Worm (Caenorhabditis elegans) whole organism, midembryonic: ENCODE results near the gene gop-2.

ENCODE experiments used
- ztf-23 ChIP-seq: fragments of 200-800 bp; sonication (Bioruptor generic); IDR thresholded peaks from 2 replicates; pipeline ENCODE4 v1.3.6; 2022; ENCODE audit warnings: missing genetic modification reagents, missing genetic modification characterization, missing compliant biosample characterization
- ztf-29 ChIP-seq: fragments of 200-800 bp; sonication (Bioruptor generic); IDR thresholded peaks from 2 replicates; pipeline ENCODE4 v1.3.6; 2022; ENCODE audit warnings: missing genetic modification reagents, missing genetic modification characterization, missing compliant biosample characterization

DNA sequence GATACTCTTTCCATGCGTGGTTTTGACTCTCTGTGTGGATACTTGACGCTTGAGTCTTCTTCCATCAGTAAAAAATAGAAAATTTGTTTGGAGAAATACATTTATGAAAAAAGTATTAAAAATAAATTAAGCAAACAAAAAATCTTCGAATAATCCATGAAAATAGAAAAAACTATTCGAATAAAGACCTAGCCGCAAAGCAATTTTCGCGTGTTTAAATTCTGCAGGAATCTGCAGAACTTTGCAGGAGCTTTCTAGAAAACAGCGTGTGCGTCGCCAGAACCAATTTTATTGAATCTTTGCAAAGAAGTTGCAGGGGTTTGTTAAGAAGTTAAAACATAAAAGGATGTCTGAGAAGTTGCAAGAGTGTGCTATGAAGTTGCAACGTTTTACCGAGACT lies 27.4 kb downstream of the gop-2 start, which contains the start of gene ZC395.11:
- TF ChIP-seq ztf-23: no peak
- no peak for TF ChIP-seq ztf-29
